Worm (Caenorhabditis elegans) whole organism, L3 larva: ENCODE measurements around the gene srg-25.

Experiments used
- aly-2 ChIP-seq: fragments of 150-350 bp; optimal IDR thresholded peaks from 2 replicates; lab custom pipeline; 2014; ENCODE audit warnings: missing biosample characterization, missing genetic modification characterization
- ama-1 ChIP-seq: fragments of 150-350 bp; optimal IDR thresholded peaks from 2 replicates; lab custom pipeline; 2018
- ceh-28 ChIP-seq: fragments of 150-350 bp; optimal IDR thresholded peaks from 2 replicates; lab custom pipeline; 2014; ENCODE audit warnings: missing biosample characterization, missing genetic modification reagents, missing genetic modification characterization
- nfya-1 ChIP-seq: sonication (generic microtip); optimal IDR thresholded peaks from 2 replicates; lab custom pipeline; 2017; ENCODE audit warnings: missing genetic modification characterization, mild to moderate bottlenecking, missing compliant biosample characterization, antibody characterized with exemption, moderate library complexity; ENCODE audit not compliant: insufficient read depth
- unc-39 ChIP-seq: sonication (generic microtip); optimal IDR thresholded peaks from 4 replicates; lab custom pipeline; 2017; ENCODE audit warnings: missing biosample characterization, missing genetic modification characterization

DNA sequence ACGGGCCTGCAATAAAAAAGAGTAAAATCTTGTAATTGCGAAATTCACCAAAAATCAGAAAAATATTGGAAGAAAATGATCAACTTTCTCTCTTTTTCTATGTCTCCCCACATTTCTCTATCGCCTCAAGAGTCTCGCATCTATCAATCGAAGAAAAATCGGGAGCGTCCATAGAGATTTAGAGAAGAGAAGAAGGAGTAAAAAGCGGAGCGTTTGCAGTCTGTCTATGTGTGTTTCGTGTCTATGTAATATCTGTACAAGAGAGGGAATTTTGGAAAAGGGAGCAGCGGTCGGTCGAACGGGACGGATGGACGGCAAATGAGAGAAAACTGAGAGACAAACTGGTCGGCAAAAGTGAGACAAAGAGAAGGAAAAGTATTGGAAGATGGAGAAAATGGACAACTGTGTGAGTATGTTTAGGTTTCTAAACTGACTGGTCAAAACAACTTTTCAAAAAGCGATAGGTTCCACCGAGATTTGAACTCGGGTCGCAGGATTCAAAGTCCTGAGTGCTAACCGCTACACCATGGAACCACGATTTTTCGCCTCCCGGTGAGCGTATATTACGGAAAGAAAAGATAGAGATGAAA, 15.5 kb downstream of the srg-25 start:
- TF ChIP-seq ama-1 (lab: Kevin White, UChicago) (no peak), nfya-1 (peak; percentile 48), ceh-28 (tag; lab: Kevin White, UChicago) (no peak), aly-2 (tag; lab: Kevin White, UChicago) (no peak), unc-39 (tag; lab: Kevin White, UChicago) (no peak)
